Worm (Caenorhabditis elegans) whole organism, L2 larva: ENCODE measurements around the gene mup-4.

Experiments used
- C34F6.9 ChIP-seq: fragments of 150-350 bp; optimal IDR thresholded peaks from 2 replicates; lab custom pipeline; 2014; ENCODE audit warnings: missing biosample characterization, missing genetic modification characterization
- F13H6.1 ChIP-seq: sonication (generic microtip); optimal IDR thresholded peaks from 2 replicates; lab custom pipeline; 2016; ENCODE audit warnings: missing genetic modification characterization, missing compliant biosample characterization
- R02D3.7 ChIP-seq: fragments of 150-350 bp; optimal IDR thresholded peaks from 2 replicates; lab custom pipeline; 2014; ENCODE audit warnings: missing biosample characterization, missing genetic modification characterization
- Y55F3AM.14 ChIP-seq: fragments of 200-800 bp; sonication (Bioruptor generic); optimal IDR thresholded peaks from 2 replicates; lab custom pipeline; 2018; ENCODE audit warnings: mild to moderate bottlenecking, missing genetic modification characterization, missing compliant biosample characterization
- ZK546.5 ChIP-seq: sonication (generic microtip); optimal IDR thresholded peaks from 2 replicates; lab custom pipeline; 2017; ENCODE audit warnings: missing biosample characterization, missing genetic modification characterization
- alr-1 ChIP-seq: fragments of 150-350 bp; optimal IDR thresholded peaks from 2 replicates; lab custom pipeline; 2014; ENCODE audit warnings: missing biosample characterization, missing genetic modification characterization
- aly-2 ChIP-seq: fragments of 150-350 bp; optimal IDR thresholded peaks from 2 replicates; lab custom pipeline; 2014; ENCODE audit warnings: missing biosample characterization, missing genetic modification characterization
- ama-1 ChIP-seq: fragments of 150-350 bp; optimal IDR thresholded peaks from 2 replicates; lab custom pipeline; 2018; ENCODE audit warnings: inconsistent platforms
- blmp-1 ChIP-seq: sonication (generic microtip); optimal IDR thresholded peaks from 2 replicates; lab custom pipeline; 2017; ENCODE audit warnings: missing genetic modification characterization, mild to moderate bottlenecking, missing compliant biosample characterization, antibody characterized with exemption, moderate library complexity; ENCODE audit not compliant: insufficient read depth
- ceh-16 ChIP-seq: fragments of 150-350 bp; optimal IDR thresholded peaks from 2 replicates; lab custom pipeline; 2014; ENCODE audit warnings: missing biosample characterization, missing genetic modification characterization
- ceh-82 ChIP-seq: fragments of 150-350 bp; optimal IDR thresholded peaks from 2 replicates; lab custom pipeline; 2014; ENCODE audit warnings: missing biosample characterization, missing genetic modification characterization
- egl-27 ChIP-seq: sonication (generic microtip); optimal IDR thresholded peaks from 3 replicates; lab custom pipeline; 2017; ENCODE audit warnings: missing biosample characterization, missing genetic modification reagents, missing genetic modification characterization
- elt-1 ChIP-seq: fragments of 150-350 bp; optimal IDR thresholded peaks from 2 replicates; lab custom pipeline; 2014; ENCODE audit warnings: missing biosample characterization, missing genetic modification characterization
- elt-3 ChIP-seq: sonication (generic microtip); optimal IDR thresholded peaks from 2 replicates; lab custom pipeline; 2017; ENCODE audit warnings: missing biosample characterization, missing genetic modification characterization
- fos-1 ChIP-seq: fragments of 150-350 bp; optimal IDR thresholded peaks from 2 replicates; lab custom pipeline; 2014; ENCODE audit warnings: missing biosample characterization, missing genetic modification characterization
- gmeb-1 ChIP-seq: fragments of 150-350 bp; optimal IDR thresholded peaks from 2 replicates; lab custom pipeline; 2014; ENCODE audit warnings: missing biosample characterization, missing genetic modification characterization
- lin-11 ChIP-seq: fragments of 150-350 bp; sonication (generic microtip); optimal IDR thresholded peaks from 2 replicates; lab custom pipeline; 2014; ENCODE audit warnings: missing biosample characterization, missing genetic modification characterization, inconsistent platforms, mixed read lengths
- lin-13 ChIP-seq: fragments of 150-350 bp; optimal IDR thresholded peaks from 2 replicates; lab custom pipeline; 2014; ENCODE audit warnings: missing biosample characterization, missing genetic modification reagents, missing genetic modification characterization
- lin-39 ChIP-seq: fragments of 150-350 bp; optimal IDR thresholded peaks from 2 replicates; lab custom pipeline; 2014; ENCODE audit warnings: missing biosample characterization, missing genetic modification reagents, missing genetic modification characterization
- lsy-2 ChIP-seq, 2 experiments: fragments of 150-350 bp in 1 of 2; sonication (generic microtip) in 1 of 2; optimal IDR thresholded peaks; 2 replicates each; lab custom pipeline; 2014 to 2017; ENCODE audit warnings: missing biosample characterization in 2 of 2, missing genetic modification characterization in 2 of 2
- mab-5 ChIP-seq: fragments of 150-350 bp; optimal IDR thresholded peaks from 2 replicates; lab custom pipeline; 2014; ENCODE audit warnings: missing biosample characterization, missing genetic modification characterization
- mbf-1 ChIP-seq: sonication (generic microtip); optimal IDR thresholded peaks from 2 replicates; lab custom pipeline; 2017; ENCODE audit warnings: missing biosample characterization, missing genetic modification characterization
- mdl-1 ChIP-seq, 2 experiments: fragments of 150-350 bp in 1 of 2; sonication (generic microtip) in 1 of 2; optimal IDR thresholded peaks; 2 replicates each; lab custom pipeline; 2017; ENCODE audit warnings: missing biosample characterization in 2 of 2, missing genetic modification characterization in 2 of 2
- nhr-10 ChIP-seq: sonication (generic microtip); optimal IDR thresholded peaks from 2 replicates; lab custom pipeline; 2017; ENCODE audit warnings: missing biosample characterization, missing genetic modification characterization
- nhr-11 ChIP-seq: fragments of 150-350 bp; optimal IDR thresholded peaks from 2 replicates; lab custom pipeline; 2014; ENCODE audit warnings: missing biosample characterization, missing genetic modification characterization
- nhr-12 ChIP-seq: fragments of 150-350 bp; optimal IDR thresholded peaks from 2 replicates; lab custom pipeline; 2014; ENCODE audit warnings: missing biosample characterization, missing genetic modification characterization
- nhr-129 ChIP-seq: fragments of 150-350 bp; optimal IDR thresholded peaks from 2 replicates; lab custom pipeline; 2014; ENCODE audit warnings: missing biosample characterization, missing genetic modification characterization
- nhr-21 ChIP-seq: fragments of 150-350 bp; optimal IDR thresholded peaks from 2 replicates; lab custom pipeline; 2014; ENCODE audit warnings: missing biosample characterization, missing genetic modification characterization
- nhr-23 ChIP-seq: fragments of 150-350 bp; optimal IDR thresholded peaks from 2 replicates; lab custom pipeline; 2014; ENCODE audit warnings: missing biosample characterization, missing genetic modification reagents, missing genetic modification characterization
- nhr-25 ChIP-seq: fragments of 150-350 bp; sonication (generic microtip); optimal IDR thresholded peaks from 3 replicates; lab custom pipeline; 2014; ENCODE audit warnings: missing biosample characterization, missing genetic modification characterization
- nhr-6 ChIP-seq: fragments of 150-350 bp; optimal IDR thresholded peaks from 2 replicates; lab custom pipeline; 2014; ENCODE audit warnings: missing biosample characterization, missing genetic modification characterization
- nhr-77 ChIP-seq: fragments of 150-350 bp; optimal IDR thresholded peaks from 2 replicates; lab custom pipeline; 2014; ENCODE audit warnings: missing biosample characterization, missing genetic modification characterization
- peb-1 ChIP-seq: fragments of 150-350 bp; optimal IDR thresholded peaks from 2 replicates; lab custom pipeline; 2014; ENCODE audit warnings: missing biosample characterization, missing genetic modification characterization
- skn-1 ChIP-seq: sonication (generic microtip); optimal IDR thresholded peaks from 2 replicates; lab custom pipeline; 2017; ENCODE audit warnings: missing biosample characterization, missing genetic modification characterization
- sma-3 ChIP-seq: sonication (generic microtip); optimal IDR thresholded peaks from 2 replicates; lab custom pipeline; 2016; ENCODE audit warnings: missing genetic modification reagents, missing genetic modification characterization, missing compliant biosample characterization
- sma-9 ChIP-seq, 2 experiments: fragments of 150-350 bp in 1 of 2; sonication (generic microtip) in 1 of 2; optimal IDR thresholded peaks; 2 replicates each; lab custom pipeline; 2014 to 2016; ENCODE audit warnings: missing genetic modification characterization in 2 of 2, mild to moderate bottlenecking in 1 of 2, missing biosample characterization in 1 of 2, missing compliant biosample characterization in 1 of 2, missing genetic modification reagents in 1 of 2, moderate library complexity in 1 of 2
- snpc-4 ChIP-seq: fragments of 150-350 bp; optimal IDR thresholded peaks from 2 replicates; lab custom pipeline; 2014; ENCODE audit warnings: missing biosample characterization, missing genetic modification characterization
- unc-39 ChIP-seq: fragments of 150-350 bp; optimal IDR thresholded peaks from 2 replicates; lab custom pipeline; 2014; ENCODE audit warnings: missing biosample characterization, missing genetic modification characterization
- unc-55 ChIP-seq: fragments of 150-350 bp; sonication (generic microtip); optimal IDR thresholded peaks from 3 replicates; lab custom pipeline; 2014; ENCODE audit warnings: missing biosample characterization, missing genetic modification reagents, missing genetic modification characterization
- unc-62 ChIP-seq: fragments of 150-350 bp; optimal IDR thresholded peaks from 2 replicates; lab custom pipeline; 2014; ENCODE audit warnings: missing biosample characterization, missing genetic modification reagents, missing genetic modification characterization
- zag-1 ChIP-seq: fragments of 150-350 bp; optimal IDR thresholded peaks from 2 replicates; lab custom pipeline; 2014; ENCODE audit warnings: missing biosample characterization, missing genetic modification characterization
- ztf-1 ChIP-seq: fragments of 200-800 bp; sonication (Bioruptor generic); conservative IDR thresholded peaks from 2 replicates; pipeline ENCODE4 v1.3.6; 2022; ENCODE audit warnings: missing genetic modification characterization, missing compliant biosample characterization
- ztf-11 ChIP-seq: sonication (generic microtip); optimal IDR thresholded peaks from 2 replicates; lab custom pipeline; 2017; ENCODE audit warnings: missing biosample characterization, missing genetic modification characterization
- ztf-4 ChIP-seq: fragments of 150-350 bp; optimal IDR thresholded peaks from 2 replicates; lab custom pipeline; 2014; ENCODE audit warnings: missing biosample characterization, missing genetic modification characterization

mup-4 gene

DNA sequence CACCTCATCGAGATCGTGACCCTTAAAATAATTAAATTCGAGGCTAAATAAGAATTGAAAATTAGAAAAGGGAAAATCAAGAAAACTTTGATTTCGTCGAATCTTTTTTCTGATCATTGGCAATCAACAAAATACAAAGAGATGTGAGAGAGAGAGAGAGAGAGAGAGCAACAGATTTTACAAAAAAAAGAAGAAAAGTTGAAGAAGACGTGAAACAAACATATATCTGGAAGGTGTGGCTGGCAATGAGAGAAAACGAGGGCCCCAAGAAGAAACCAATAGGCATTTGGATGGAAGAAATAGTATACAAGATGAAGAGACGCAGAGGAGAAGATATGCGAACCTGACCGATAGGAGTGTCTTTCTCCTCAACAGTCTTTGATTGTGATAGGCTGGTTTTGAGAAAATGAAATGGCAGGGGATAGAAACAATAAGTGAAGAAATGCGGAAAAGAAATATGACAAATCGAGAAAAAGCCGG, at the start of gene mup-4:
TSS of gene mup-4 (minus strand) at position 51 of the 480 bp plus-strand sequence.
- TF ChIP-seq ama-1 (lab: Kevin White, UChicago) (no peak), nhr-25 (tag; lab: Kevin White, UChicago) (peak; percentile 37), unc-39 (no peak), sma-3 (GFP tag; lab: Kevin White, UChicago) (peak; percentile 59), C34F6.9 (tag; lab: Kevin White, UChicago) (no peak), blmp-1 (tag; lab: Kevin White, UChicago) (peak; percentile 45), Y55F3AM.14 (GFP tag; lab: Kevin White, UChicago) (no peak), fos-1 (tag; lab: Kevin White, UChicago) (peak; percentile 8)

DNA sequence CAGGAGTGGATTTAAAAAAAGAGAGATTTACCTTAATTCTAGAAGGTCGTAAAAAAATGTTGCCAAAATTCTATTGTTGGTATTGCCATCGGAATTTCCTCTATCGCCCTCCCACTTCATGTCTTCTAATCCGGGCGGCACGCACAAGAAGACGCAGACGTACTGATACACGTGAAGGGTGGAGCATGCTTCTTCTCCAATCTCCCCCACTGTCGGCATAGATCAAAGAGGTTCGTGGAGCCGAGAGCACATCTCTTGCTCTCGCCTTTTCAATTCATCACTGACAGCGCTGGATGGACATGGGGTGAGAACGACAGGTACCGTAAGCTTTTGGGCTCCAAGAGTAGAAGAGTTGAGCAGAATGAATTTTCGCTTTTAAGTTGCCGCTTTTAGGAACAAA, 47.7 kb upstream of the mup-4 start, which contains the start of gene lin-39:
TSS of gene lin-39 (minus strand) at position 74 of the 400 bp plus-strand sequence.
- TF ChIP-seq aly-2 (tag; lab: Kevin White, UChicago) (no peak), unc-62 (GFP tag; lab: Kevin White, UChicago) (no peak), unc-55 (GFP tag; lab: Kevin White, UChicago) (peak; percentile 35), mdl-1 (tag; optimal IDR thresholded peaks at IDR 0.05; lab: Kevin White, UChicago) (peak in 1 of 2 experiments; percentile 56), snpc-4 (tag; lab: Kevin White, UChicago) (no peak), ztf-11 (tag; lab: Kevin White, UChicago) (no peak), lsy-2 (tag; optimal IDR thresholded peaks at IDR 0.05; lab: Kevin White, UChicago) (peak in 1 of 2 experiments; percentile 38), zag-1 (tag; lab: Kevin White, UChicago) (no peak), mab-5 (peak; percentile 36), ceh-16 (no peak), alr-1 (tag; lab: Kevin White, UChicago) (no peak), nhr-12 (tag; lab: Kevin White, UChicago) (no peak), nhr-129 (tag; lab: Kevin White, UChicago) (peak; percentile 5), skn-1 (tag; lab: Kevin White, UChicago) (no peak)
- TF ChIP-seq, all 48 proteins: peak for 5

DNA sequence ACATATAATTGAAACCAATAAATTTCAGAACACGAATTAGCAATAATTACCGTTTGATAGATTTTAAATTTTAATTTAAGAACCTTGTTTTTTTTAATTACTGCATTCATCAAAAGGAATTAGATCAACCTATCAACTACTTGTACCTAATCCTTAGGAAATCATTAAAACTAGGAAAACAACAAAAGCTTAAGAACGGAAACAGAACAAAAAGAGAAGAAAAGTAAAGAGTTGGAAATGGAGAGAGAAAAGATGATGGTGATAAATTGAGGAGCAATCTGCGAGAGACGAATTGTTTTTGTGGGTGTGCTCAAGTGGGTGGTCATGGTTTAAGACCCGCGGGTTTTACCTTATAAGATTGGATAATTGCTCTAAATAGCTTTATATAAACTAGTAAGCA, 46.4 kb upstream of the mup-4 start:
- TF ChIP-seq elt-1 (tag; lab: Kevin White, UChicago) (no peak), mab-5 (peak; percentile 54), unc-55 (GFP tag; lab: Kevin White, UChicago) (peak; percentile 55), gmeb-1 (tag; lab: Kevin White, UChicago) (no peak)

DNA sequence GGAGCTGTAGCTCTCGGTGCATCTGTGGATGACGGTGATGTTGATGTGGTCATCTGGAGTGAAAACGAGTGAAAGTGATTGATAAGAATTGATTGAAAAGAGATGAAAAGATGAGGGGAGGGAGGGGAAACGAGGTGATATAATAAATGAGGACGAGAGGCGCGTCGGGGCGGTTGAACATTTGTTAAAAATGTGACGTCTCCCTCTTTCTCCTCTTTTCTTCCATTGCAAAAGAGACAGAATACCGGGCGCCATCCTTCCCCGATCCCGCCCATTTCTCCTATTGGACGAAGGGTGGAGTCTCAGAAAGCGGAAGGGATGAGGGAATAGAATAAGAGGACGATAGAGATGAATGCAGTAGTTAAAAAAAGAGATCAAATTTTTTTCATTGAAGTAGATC, 45.7 kb upstream of the mup-4 start:
- TF ChIP-seq peb-1 (tag; lab: Kevin White, UChicago), result no peak
- TF ChIP-seq aly-2 (tag; lab: Kevin White, UChicago), result no peak
- TF ChIP-seq nhr-21 (tag; lab: Kevin White, UChicago), result no peak
- no peak for TF ChIP-seq elt-3 (tag; lab: Kevin White, UChicago)
- TF ChIP-seq unc-55 (GFP tag; lab: Kevin White, UChicago), result peak; percentile 61
- no peak for TF ChIP-seq zag-1 (tag; lab: Kevin White, UChicago)
- no peak for TF ChIP-seq egl-27
- TF ChIP-seq ztf-11 (tag; lab: Kevin White, UChicago), result no peak
- peak; percentile 9 for TF ChIP-seq F13H6.1
- no peak for TF ChIP-seq ama-1 (lab: Kevin White, UChicago)
- TF ChIP-seq lsy-2 (tag; optimal IDR thresholded peaks at IDR 0.05; lab: Kevin White, UChicago), result peak; percentile 46 to 82
- TF ChIP-seq lin-39 (tag; lab: Kevin White, UChicago), result no peak
- no peak for TF ChIP-seq nhr-10
- TF ChIP-seq lin-13 (GFP tag; lab: Kevin White, UChicago), result peak; percentile 63
- TF ChIP-seq unc-39, result no peak
- no peak for TF ChIP-seq snpc-4 (tag; lab: Kevin White, UChicago)
- peak; percentile 25 for TF ChIP-seq nhr-25 (tag; lab: Kevin White, UChicago)
- no peak for TF ChIP-seq ZK546.5 (tag; lab: Kevin White, UChicago)
- no peak for TF ChIP-seq ceh-82 (tag; lab: Kevin White, UChicago)
- no peak for TF ChIP-seq ztf-4 (tag; lab: Kevin White, UChicago)
- TF ChIP-seq blmp-1 (tag; lab: Kevin White, UChicago), result peak; percentile 81
- no peak for TF ChIP-seq mbf-1 (tag; lab: Kevin White, UChicago)
- no peak for TF ChIP-seq fos-1 (tag; lab: Kevin White, UChicago)
- TF ChIP-seq nhr-6, result no peak
- TF ChIP-seq skn-1 (tag; lab: Kevin White, UChicago), result no peak
- TF ChIP-seq lin-11, result no peak
- TF ChIP-seq mdl-1 (tag; optimal IDR thresholded peaks at IDR 0.05; lab: Kevin White, UChicago), result peak in 1 of 2 experiments; percentile 4
- peak; percentile 59 for TF ChIP-seq nhr-129 (tag; lab: Kevin White, UChicago)
- no peak for TF ChIP-seq ztf-1
- TF ChIP-seq nhr-12 (tag; lab: Kevin White, UChicago), result no peak
- TF ChIP-seq nhr-11, result no peak
- peak; percentile 34 for TF ChIP-seq ceh-16
- TF ChIP-seq Y55F3AM.14 (GFP tag; lab: Kevin White, UChicago), result no peak
- TF ChIP-seq mab-5, result peak; percentile 95
- TF ChIP-seq sma-9 (GFP tag; optimal IDR thresholded peaks at IDR 0.05; lab: Kevin White, UChicago), result no peak
- TF ChIP-seq sma-9 (tag; optimal IDR thresholded peaks at IDR 0.05; lab: Kevin White, UChicago), result no peak
- no peak for TF ChIP-seq nhr-77 (tag; lab: Kevin White, UChicago)
- no peak for TF ChIP-seq R02D3.7 (tag; lab: Kevin White, UChicago)
- TF ChIP-seq unc-62 (GFP tag; lab: Kevin White, UChicago), result peak; percentile 64
- TF ChIP-seq nhr-23 (tag; lab: Kevin White, UChicago), result no peak
